Fruit fly (Drosophila melanogaster) whole organism, embryonic: Measurements from ENCODE around the gene Cpr31A.
A peak's percentile ranks its signal among the peaks of the same experiment; 100 is the strongest.

Source experiments
- Atf6 ChIP-seq: fragments of 200-800 bp; sonication (Bioruptor generic); IDR thresholded peaks from 2 replicates; pipeline ENCODE4 v1.3.6; 2022; ENCODE audit warnings: missing biosample characterization, missing genetic modification characterization
- BEAF-32 ChIP-seq: fragments of 200-800 bp; sonication (Bioruptor generic); optimal IDR thresholded peaks from 3 replicates; lab custom pipeline; 2017; ENCODE audit warnings: missing biosample characterization, missing genetic modification characterization, mild to moderate bottlenecking, moderate library complexity, missing genetic modification reagents
- Blimp-1 ChIP-seq: fragments of 200-800 bp; sonication (Bioruptor generic); optimal IDR thresholded peaks from 3 replicates; lab custom pipeline; 2018; ENCODE audit warnings: missing biosample characterization, missing genetic modification characterization, mild to moderate bottlenecking, moderate library complexity, missing genetic modification reagents
- Bteb2 ChIP-seq: fragments of 200-800 bp; sonication (Bioruptor generic); optimal IDR thresholded peaks from 2 replicates; lab custom pipeline; 2016; ENCODE audit warnings: missing biosample characterization, missing genetic modification characterization
- CG11560 ChIP-seq: fragments of 200-800 bp; sonication (Bioruptor generic); IDR thresholded peaks from 3 replicates; pipeline ENCODE4 v1.3.6; 2022; ENCODE audit warnings: missing biosample characterization, missing genetic modification characterization
- CG12942 ChIP-seq: fragments of 200-800 bp; sonication (Bioruptor generic); optimal IDR thresholded peaks from 3 replicates; lab custom pipeline; 2016; ENCODE audit warnings: missing biosample characterization, missing genetic modification characterization
- CG14860 ChIP-seq: fragments of 200-800 bp; sonication (Bioruptor generic); IDR thresholded peaks from 3 replicates; pipeline ENCODE4 v1.3.6; 2022; ENCODE audit warnings: missing biosample characterization, missing genetic modification characterization; ENCODE audit not compliant: partially characterized antibody
- CG15601 ChIP-seq: fragments of 200-800 bp; sonication (Bioruptor generic); optimal IDR thresholded peaks from 3 replicates; lab custom pipeline; 2019; ENCODE audit warnings: missing biosample characterization, mild to moderate bottlenecking, missing genetic modification characterization, moderate library complexity
- CG1602 ChIP-seq: fragments of 200-800 bp; sonication (Bioruptor generic); optimal IDR thresholded peaks from 3 replicates; lab custom pipeline; 2016; ENCODE audit warnings: missing biosample characterization, missing genetic modification characterization
- CG16779 ChIP-seq: fragments of 200-800 bp; sonication (Bioruptor generic); IDR thresholded peaks from 2 replicates; pipeline ENCODE4 v1.3.6; 2022; ENCODE audit warnings: missing biosample characterization, missing genetic modification characterization
- CG17359 ChIP-seq: fragments of 200-800 bp; sonication (Bioruptor generic); optimal IDR thresholded peaks from 3 replicates; lab custom pipeline; 2018; ENCODE audit warnings: missing biosample characterization, mild to moderate bottlenecking, missing genetic modification characterization, moderate library complexity
- CG31388 ChIP-seq: fragments of 200-800 bp; sonication (Bioruptor generic); optimal IDR thresholded peaks from 2 replicates; lab custom pipeline; 2016; ENCODE audit warnings: missing biosample characterization, missing genetic modification characterization
- CG32767 ChIP-seq: fragments of 200-800 bp; sonication (Bioruptor generic); IDR thresholded peaks from 2 replicates; pipeline ENCODE4 v1.3.6; 2022; ENCODE audit warnings: missing biosample characterization, missing genetic modification characterization
- CG4404 ChIP-seq: fragments of 200-800 bp; sonication (Bioruptor generic); IDR thresholded peaks from 2 replicates; pipeline ENCODE4 v1.3.6; 2022; ENCODE audit warnings: missing biosample characterization, missing genetic modification characterization
- CG5180 ChIP-seq: fragments of 200-800 bp; sonication (Bioruptor generic); optimal IDR thresholded peaks from 3 replicates; lab custom pipeline; 2017; ENCODE audit warnings: missing biosample characterization, missing genetic modification characterization, mild to moderate bottlenecking, moderate library complexity, missing genetic modification reagents
- CG6175 ChIP-seq: fragments of 200-800 bp; sonication (Bioruptor generic); IDR thresholded peaks from 3 replicates; pipeline ENCODE4 v1.3.6; 2022; ENCODE audit warnings: missing biosample characterization, missing genetic modification characterization
- CG6813 ChIP-seq: fragments of 200-800 bp; sonication (Bioruptor generic); optimal IDR thresholded peaks from 2 replicates; lab custom pipeline; 2017; ENCODE audit warnings: missing biosample characterization, missing genetic modification characterization, mild to moderate bottlenecking, moderate library complexity, missing genetic modification reagents
- CG8089 ChIP-seq: fragments of 200-800 bp; sonication (Bioruptor generic); optimal IDR thresholded peaks from 3 replicates; lab custom pipeline; 2016; ENCODE audit warnings: missing biosample characterization, missing genetic modification characterization
- CG8359 ChIP-seq: fragments of 200-800 bp; sonication (Bioruptor generic); optimal IDR thresholded peaks from 2 replicates; lab custom pipeline; 2017; ENCODE audit warnings: missing biosample characterization, mild to moderate bottlenecking, missing genetic modification characterization, borderline replicate concordance
- CG8388 ChIP-seq: fragments of 200-800 bp; sonication (Bioruptor generic); optimal IDR thresholded peaks from 2 replicates; lab custom pipeline; 2019; ENCODE audit warnings: missing biosample characterization, mild to moderate bottlenecking, missing genetic modification characterization, moderate library complexity
- Elba2 ChIP-seq: fragments of 200-800 bp; sonication (Bioruptor generic); optimal IDR thresholded peaks from 3 replicates; lab custom pipeline; 2016; ENCODE audit warnings: missing biosample characterization, missing genetic modification characterization
- Ets97D ChIP-seq: fragments of 200-800 bp; sonication (Bioruptor generic); optimal IDR thresholded peaks from 3 replicates; lab custom pipeline; 2016; ENCODE audit warnings: missing biosample characterization, missing genetic modification characterization
- MTF-1 ChIP-seq: fragments of 200-800 bp; sonication (Bioruptor generic); optimal IDR thresholded peaks from 2 replicates; lab custom pipeline; 2018; ENCODE audit warnings: missing biosample characterization, mild to moderate bottlenecking, missing genetic modification characterization, borderline replicate concordance
- Max ChIP-seq: fragments of 200-800 bp; sonication (Bioruptor generic); optimal IDR thresholded peaks from 2 replicates; lab custom pipeline; 2016; ENCODE audit warnings: missing biosample characterization, mild to moderate bottlenecking, missing genetic modification characterization
- cato ChIP-seq: fragments of 200-800 bp; sonication (Bioruptor generic); optimal IDR thresholded peaks from 2 replicates; lab custom pipeline; 2016; ENCODE audit warnings: missing biosample characterization, missing genetic modification characterization, borderline replicate concordance
- chn ChIP-seq: fragments of 200-800 bp; sonication (Bioruptor generic); optimal IDR thresholded peaks from 2 replicates; lab custom pipeline; 2016; ENCODE audit warnings: missing biosample characterization, missing genetic modification characterization
- dati ChIP-seq: fragments of 200-800 bp; sonication (Bioruptor generic); IDR thresholded peaks from 2 replicates; pipeline ENCODE4 v1.3.6; 2022; ENCODE audit warnings: missing biosample characterization, missing genetic modification characterization
- dmrt11E ChIP-seq: fragments of 200-800 bp; sonication (Bioruptor generic); optimal IDR thresholded peaks from 3 replicates; lab custom pipeline; 2018; ENCODE audit warnings: missing biosample characterization, mild to moderate bottlenecking, missing genetic modification characterization, moderate library complexity
- en ChIP-seq: fragments of 200-800 bp; sonication (Bioruptor generic); optimal IDR thresholded peaks from 2 replicates; lab custom pipeline; 2016; ENCODE audit warnings: missing biosample characterization, missing genetic modification characterization
- eve ChIP-seq, 2 experiments: fragments of >200 bp; optimal IDR thresholded peaks; 2 replicates each; lab custom pipeline; 2017; ENCODE audit warnings: missing biosample characterization in 2 of 2, missing genetic modification characterization in 2 of 2
- fd96Cb ChIP-seq: fragments of 200-800 bp; sonication (Bioruptor generic); optimal IDR thresholded peaks from 2 replicates; lab custom pipeline; 2018; ENCODE audit warnings: missing biosample characterization, mild to moderate bottlenecking, missing genetic modification characterization, moderate library complexity
- gcm2 ChIP-seq: fragments of 200-800 bp; sonication (Bioruptor generic); optimal IDR thresholded peaks from 2 replicates; lab custom pipeline; 2016; ENCODE audit warnings: missing biosample characterization, missing genetic modification characterization
- gro ChIP-seq: fragments of 200-800 bp; sonication (Bioruptor generic); optimal IDR thresholded peaks from 2 replicates; lab custom pipeline; 2016; ENCODE audit warnings: missing biosample characterization, missing genetic modification characterization
- h ChIP-seq: fragments of >200 bp; optimal IDR thresholded peaks from 2 replicates; lab custom pipeline; 2017
- jing ChIP-seq: fragments of 200-800 bp; sonication (Bioruptor generic); optimal IDR thresholded peaks from 2 replicates; lab custom pipeline; 2018; ENCODE audit warnings: missing biosample characterization, mild to moderate bottlenecking, missing genetic modification characterization
- ken ChIP-seq: fragments of 200-800 bp; sonication (Bioruptor generic); IDR thresholded peaks from 3 replicates; pipeline ENCODE4 v1.3.6; 2022; ENCODE audit warnings: missing biosample characterization, missing genetic modification characterization
- luna ChIP-seq: fragments of 200-800 bp; sonication (Bioruptor generic); optimal IDR thresholded peaks from 2 replicates; lab custom pipeline; 2016; ENCODE audit warnings: missing biosample characterization, missing genetic modification characterization
- nau ChIP-seq: fragments of 200-800 bp; sonication (Bioruptor generic); optimal IDR thresholded peaks from 3 replicates; lab custom pipeline; 2017; ENCODE audit warnings: missing biosample characterization, mild to moderate bottlenecking, missing genetic modification characterization, missing genetic modification reagents
- nom ChIP-seq: fragments of 200-800 bp; sonication (Bioruptor generic); optimal IDR thresholded peaks from 2 replicates; lab custom pipeline; 2017; ENCODE audit warnings: missing biosample characterization, missing genetic modification characterization, mild to moderate bottlenecking, moderate library complexity, missing genetic modification reagents
- pb ChIP-seq: fragments of 200-800 bp; sonication (Bioruptor generic); optimal IDR thresholded peaks from 3 replicates; lab custom pipeline; 2016; ENCODE audit warnings: missing biosample characterization, missing genetic modification characterization
- phol ChIP-seq: fragments of 200-800 bp; sonication (Bioruptor generic); optimal IDR thresholded peaks from 3 replicates; lab custom pipeline; 2018; ENCODE audit warnings: missing biosample characterization, mild to moderate bottlenecking, missing genetic modification characterization, moderate library complexity
- sima ChIP-seq: fragments of 200-800 bp; sonication (Bioruptor generic); optimal IDR thresholded peaks from 2 replicates; lab custom pipeline; 2016; ENCODE audit warnings: missing biosample characterization, missing genetic modification characterization
- slp2 ChIP-seq: fragments of 200-800 bp; sonication (Bioruptor generic); optimal IDR thresholded peaks from 2 replicates; lab custom pipeline; 2016; ENCODE audit warnings: missing biosample characterization, missing genetic modification characterization
- so ChIP-seq: fragments of 200-800 bp; sonication (Bioruptor generic); IDR thresholded peaks from 3 replicates; pipeline ENCODE4 v1.3.6; 2022; ENCODE audit warnings: missing biosample characterization, missing genetic modification characterization
- sqz ChIP-seq: fragments of 200-800 bp; sonication (Bioruptor generic); optimal IDR thresholded peaks from 3 replicates; lab custom pipeline; 2018; ENCODE audit warnings: missing biosample characterization, mild to moderate bottlenecking, missing genetic modification characterization
- tap ChIP-seq: fragments of 200-800 bp; optimal IDR thresholded peaks from 3 replicates; lab custom pipeline; 2019; ENCODE audit warnings: missing biosample characterization, mild to moderate bottlenecking, missing genetic modification characterization, moderate library complexity
- tgo ChIP-seq: fragments of 200-800 bp; sonication (Bioruptor generic); IDR thresholded peaks from 3 replicates; pipeline ENCODE4 v1.3.6; 2022; ENCODE audit warnings: missing biosample characterization, missing genetic modification characterization
- unc-4 ChIP-seq: fragments of 200-800 bp; sonication (Bioruptor generic); IDR thresholded peaks from 2 replicates; pipeline ENCODE4 v1.3.6; 2022; ENCODE audit warnings: missing biosample characterization, missing genetic modification characterization; ENCODE audit not compliant: partially characterized antibody
- zen ChIP-seq: fragments of 200-800 bp; sonication (Bioruptor generic); optimal IDR thresholded peaks from 3 replicates; lab custom pipeline; 2018; ENCODE audit warnings: missing biosample characterization, mild to moderate bottlenecking, missing genetic modification characterization, moderate library complexity
- zfh2 ChIP-seq: fragments of 200-800 bp; sonication (Bioruptor generic); optimal IDR thresholded peaks from 2 replicates; lab custom pipeline; 2016; ENCODE audit warnings: missing biosample characterization, missing genetic modification characterization

The Cpr31A gene

dm6 chr2L:10004574-10004973 lies 49.4 kb upstream of the Cpr31A start (continued):
- TF ChIP-seq cato (GFP tag; lab: Kevin White, UChicago): no peak

dm6 chr2L:10009293-10009695 lies 44.7 kb upstream of the Cpr31A start, which contains the start of gene Trp1:
Trp1 (plus strand) TSS chr2L:10009381.
- TF ChIP-seq zfh2 (GFP tag; lab: Kevin White, UChicago) (no peak), Elba2 (GFP tag; lab: Kevin White, UChicago) (peak; percentile 51), CG32767 (GFP tag; lab: Robert Waterston, UW) (no peak), CG11560 (no peak), Ets97D (GFP tag; lab: Kevin White, UChicago) (peak; percentile 39), sqz (GFP tag; lab: Kevin White, UChicago) (no peak), jing (GFP tag; lab: Kevin White, UChicago) (no peak), CG1602 (no peak), CG17359 (tag; lab: Kevin White, UChicago) (no peak), phol (tag; lab: Kevin White, UChicago) (no peak), eve (GFP tag; optimal IDR thresholded peaks at IDR 0.05; lab: Kevin White, UChicago) (no peak), CG6175 (GFP tag; lab: Robert Waterston, UW) (no peak), CG8089 (GFP tag; lab: Kevin White, UChicago) (no peak), Max (GFP tag; lab: Kevin White, UChicago) (no peak), so (GFP tag; lab: Robert Waterston, UW) (no peak), unc-4 (GFP tag; lab: Robert Waterston, UW) (peak; percentile 94), Atf6 (GFP tag; lab: Robert Waterston, UW) (no peak), tgo (GFP tag; lab: Robert Waterston, UW) (no peak), nom (GFP tag; lab: Kevin White, UChicago) (peak; percentile 62), en (GFP tag; lab: Kevin White, UChicago) (no peak), CG6813 (GFP tag; lab: Kevin White, UChicago) (no peak), CG8359 (GFP tag; lab: Kevin White, UChicago) (no peak), h (lab: Kevin White, UChicago) (no peak), CG14860 (peak; percentile 91), MTF-1 (GFP tag; lab: Kevin White, UChicago) (no peak), fd96Cb (tag; lab: Kevin White, UChicago) (no peak), CG4404 (GFP tag; lab: Robert Waterston, UW) (no peak), chn (GFP tag; lab: Kevin White, UChicago) (no peak), gcm2 (GFP tag; lab: Kevin White, UChicago) (no peak), tap (tag; lab: Kevin White, UChicago) (no peak), CG16779 (GFP tag; lab: Robert Waterston, UW) (no peak), BEAF-32 (GFP tag; lab: Kevin White, UChicago) (peak; percentile 94), slp2 (GFP tag; lab: Kevin White, UChicago) (no peak), CG5180 (no peak), CG15601 (tag; lab: Kevin White, UChicago) (no peak), CG31388 (GFP tag; lab: Kevin White, UChicago) (no peak), dati (GFP tag; lab: Robert Waterston, UW) (no peak), CG8388 (no peak), Bteb2 (GFP tag; lab: Kevin White, UChicago) (no peak), gro (GFP tag; lab: Kevin White, UChicago) (no peak), Blimp-1 (no peak), ken (GFP tag; lab: Robert Waterston, UW) (no peak), zen (tag; lab: Kevin White, UChicago) (no peak), nau (no peak), pb (no peak), luna (GFP tag; lab: Kevin White, UChicago) (no peak), dmrt11E (no peak), sima (no peak), CG12942 (GFP tag; lab: Kevin White, UChicago) (no peak)
